Worm (Caenorhabditis elegans) whole organism, L4/young adult: ENCODE measurements around the gene C07A12.2.
A peak's percentile ranks its signal among the peaks of the same experiment; 100 is the strongest.

Source experiments
- W03F9.2 ChIP-seq: fragments of 150-350 bp; optimal IDR thresholded peaks from 2 replicates; lab custom pipeline; 2014; ENCODE audit warnings: missing biosample characterization, missing genetic modification characterization
- dao-5 ChIP-seq: sonication (generic microtip); optimal IDR thresholded peaks from 2 replicates; lab custom pipeline; 2016; ENCODE audit warnings: missing genotype, missing genetic modification characterization, moderate library complexity, missing compliant biosample characterization
- him-1 ChIP-seq: sonication (generic microtip); optimal IDR thresholded peaks from 2 replicates; lab custom pipeline; 2016; ENCODE audit warnings: missing genotype, missing genetic modification reagents, missing genetic modification characterization, missing compliant biosample characterization

The C07A12.2 gene

DNA sequence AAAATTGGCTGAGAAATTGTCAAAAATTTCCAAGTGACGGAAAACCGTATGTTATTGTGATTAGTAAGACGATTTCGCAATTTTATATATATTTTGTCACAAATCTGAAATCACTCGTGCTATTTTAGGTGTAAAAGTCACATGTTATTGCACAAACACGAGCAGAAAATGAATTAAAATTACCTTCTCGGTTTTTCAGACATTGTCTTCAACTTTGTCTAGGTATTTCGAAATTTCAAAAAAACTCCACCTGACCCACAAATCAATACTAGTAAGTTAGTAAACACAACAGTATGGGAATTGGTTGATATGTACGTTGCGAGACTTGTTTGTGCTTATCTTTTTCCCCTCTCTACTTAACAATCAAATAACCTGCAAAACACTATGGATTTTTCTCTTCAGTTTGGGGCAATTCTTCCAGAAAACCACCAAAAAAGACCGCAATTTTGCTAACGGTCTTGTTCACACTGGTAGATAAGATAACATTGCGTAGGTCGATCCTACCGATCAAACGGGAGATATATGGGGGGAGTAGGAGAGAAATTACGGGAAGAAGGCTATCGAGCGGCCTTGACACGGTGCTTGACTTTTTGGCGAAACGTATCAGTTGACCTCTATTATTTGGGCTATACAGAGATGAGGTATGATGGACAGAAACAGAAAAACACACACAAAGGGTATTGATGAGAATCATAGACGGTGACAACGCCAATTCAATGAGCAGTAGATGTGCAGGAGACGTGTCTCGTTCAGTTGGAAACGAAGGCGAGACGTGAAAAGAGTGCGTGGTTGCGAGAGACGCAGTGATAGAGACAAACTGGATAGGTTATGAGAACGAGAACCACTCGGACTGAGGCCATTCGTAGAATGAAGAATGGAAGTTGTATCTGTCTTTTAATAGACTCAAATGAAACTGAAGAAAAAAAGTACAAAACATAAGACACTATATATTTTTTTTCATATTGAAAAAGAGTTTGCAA is 22.5 kb upstream of the C07A12.2 start, which contains the start of gene C07A12.7:
TSS of gene C07A12.7 (minus strand) at position 308 of the 980 bp plus-strand sequence.
- TF ChIP-seq him-1 (tag; lab: Kevin White, UChicago) (no peak), dao-5 (tag; lab: Kevin White, UChicago) (no peak), W03F9.2 (tag; lab: Kevin White, UChicago) (no peak)

DNA sequence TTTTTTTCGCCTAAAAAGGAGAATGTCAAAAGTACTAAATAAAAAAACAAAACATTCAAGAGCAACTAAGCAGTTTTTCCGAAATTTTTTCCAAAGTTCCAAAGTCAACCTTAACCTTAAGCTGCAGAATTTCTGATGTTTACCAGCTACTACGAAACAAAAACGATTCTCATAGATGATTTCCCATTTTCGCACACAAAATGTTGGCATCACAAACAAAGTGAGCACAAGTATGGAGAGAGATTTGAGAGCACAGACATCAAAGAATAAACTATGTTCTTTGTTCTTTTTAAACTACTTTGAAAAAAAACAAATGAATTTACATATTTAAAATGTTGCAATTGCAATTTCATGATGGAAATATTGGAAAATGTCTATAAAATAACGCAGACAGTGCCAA is 21.3 kb upstream of the C07A12.2 start:
- no peak for TF ChIP-seq him-1 (tag; lab: Kevin White, UChicago)
- no peak for TF ChIP-seq dao-5 (tag; lab: Kevin White, UChicago)
- no peak for TF ChIP-seq W03F9.2 (tag; lab: Kevin White, UChicago)

DNA sequence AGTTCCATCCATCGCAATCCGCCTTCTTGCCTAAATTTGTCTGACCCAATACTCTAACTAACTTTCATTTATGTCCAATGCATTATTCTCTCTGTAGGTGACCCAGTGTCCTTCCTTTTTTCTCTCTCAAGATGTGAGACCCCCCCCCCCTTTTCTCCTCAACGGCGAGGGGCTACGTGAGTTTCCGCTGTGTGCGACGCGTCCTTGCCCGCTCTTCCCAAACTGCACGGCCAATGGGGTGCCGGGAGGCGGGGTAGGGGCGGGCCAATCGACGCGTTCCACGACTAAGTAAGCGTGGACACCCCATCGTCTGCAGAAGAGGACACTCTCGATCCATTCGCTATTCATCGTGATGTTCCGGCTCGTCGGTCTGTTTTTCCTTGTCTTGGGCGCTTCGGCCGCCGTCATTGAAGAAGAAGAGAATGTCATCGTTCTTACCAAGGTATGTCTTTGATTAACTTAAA is 20.7 kb upstream of the C07A12.2 start, which contains the start of gene pdi-2:
TSS of gene pdi-2 (plus strand) at position 269 of the 464 bp plus-strand sequence.
- TF ChIP-seq W03F9.2 (tag; lab: Kevin White, UChicago) (no peak), him-1 (tag; lab: Kevin White, UChicago) (peak; percentile 43)

DNA sequence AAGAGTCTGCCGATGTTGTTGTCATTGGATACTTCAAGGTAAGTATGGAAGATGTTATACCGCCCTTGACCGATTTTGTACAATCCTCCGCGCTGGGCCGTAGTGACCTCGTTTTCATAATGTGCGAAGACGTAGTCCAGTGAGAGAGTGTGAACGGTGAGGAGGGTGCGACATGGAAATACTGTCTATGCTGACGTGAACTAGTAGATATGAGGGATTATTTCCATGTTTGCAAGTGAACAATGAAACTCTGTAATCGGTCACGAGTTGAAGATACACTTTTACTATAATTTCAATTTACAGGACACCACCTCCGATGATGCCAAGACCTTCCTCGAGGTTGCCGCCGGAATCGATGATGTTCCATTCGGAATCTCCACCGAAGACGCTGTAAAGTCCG is 19.8 kb upstream of the C07A12.2 start:
- TF ChIP-seq dao-5 (tag; lab: Kevin White, UChicago) (no peak), him-1 (tag; lab: Kevin White, UChicago) (no peak), W03F9.2 (tag; lab: Kevin White, UChicago) (no peak)

DNA sequence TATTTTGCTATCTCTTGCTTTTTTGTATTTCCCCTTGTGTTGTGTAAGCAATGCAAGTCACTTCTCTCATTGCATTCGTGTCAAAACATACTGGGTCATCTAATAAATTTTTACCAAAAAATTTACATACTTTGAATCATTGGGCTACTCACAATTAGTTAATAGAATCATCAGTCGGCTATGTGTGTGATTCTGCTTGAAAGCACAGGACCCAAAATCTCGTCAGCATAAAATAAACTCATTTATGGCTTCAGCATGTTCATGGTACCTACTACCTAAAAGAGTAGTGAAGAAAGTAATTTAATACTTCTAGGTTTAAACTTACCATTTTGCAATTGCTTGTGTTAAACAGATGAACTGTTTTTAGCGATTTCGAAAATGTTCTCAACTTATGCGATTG is 18.2 kb upstream of the C07A12.2 start:
- TF ChIP-seq W03F9.2 (tag; lab: Kevin White, UChicago), result no peak
- no peak for TF ChIP-seq dao-5 (tag; lab: Kevin White, UChicago)
- no peak for TF ChIP-seq him-1 (tag; lab: Kevin White, UChicago)

DNA sequence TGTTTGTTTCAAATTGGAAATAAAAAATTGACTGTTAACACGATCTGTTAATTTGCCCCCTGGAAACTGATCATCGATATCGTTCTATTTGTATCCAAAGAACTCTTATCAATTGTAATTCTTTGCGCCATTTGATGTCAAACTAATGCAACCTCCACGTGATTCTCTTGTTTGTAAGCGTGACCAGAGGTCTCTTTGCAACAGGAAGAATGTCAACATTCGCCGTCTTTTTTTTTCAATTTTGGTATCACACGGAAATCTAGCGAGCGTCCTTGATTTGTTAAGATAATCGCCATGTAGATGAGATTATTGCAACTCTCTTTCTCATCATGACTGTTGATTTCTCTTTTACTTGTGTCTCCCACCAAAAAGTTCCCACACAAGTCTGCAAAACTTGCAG is 15.7 kb upstream of the C07A12.2 start:
- TF ChIP-seq W03F9.2 (tag; lab: Kevin White, UChicago) (peak; percentile 1), him-1 (tag; lab: Kevin White, UChicago) (no peak)

DNA sequence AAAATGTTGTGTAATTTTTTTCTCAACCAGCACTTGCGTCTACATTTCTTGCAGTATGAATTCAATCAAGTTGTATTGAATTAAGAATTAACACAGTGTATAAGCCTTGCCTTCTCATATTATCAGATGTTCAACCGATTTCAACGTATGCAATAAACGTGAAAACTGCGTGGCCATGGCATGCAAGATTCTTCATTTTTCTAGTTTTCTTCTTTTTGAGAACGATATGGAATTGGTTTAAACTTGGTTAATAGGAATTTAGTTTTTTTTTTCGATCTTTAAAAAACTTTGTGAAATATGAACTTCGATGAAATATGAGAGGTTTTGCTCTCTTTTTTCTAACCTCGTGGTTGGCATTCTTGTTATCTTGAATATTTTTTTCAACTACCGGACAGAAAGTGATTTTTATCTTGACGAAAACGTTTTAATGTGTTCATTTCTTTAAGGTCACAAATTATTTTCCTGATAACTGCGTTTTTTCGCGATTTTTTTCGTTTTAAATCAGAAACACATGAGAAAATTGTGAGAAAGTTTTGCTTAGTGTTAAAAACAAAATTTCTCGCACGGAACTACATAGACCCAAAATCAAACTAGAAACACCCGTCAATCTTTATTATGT is 14.1 kb upstream of the C07A12.2 start:
- TF ChIP-seq him-1 (tag; lab: Kevin White, UChicago) (no peak), dao-5 (tag; lab: Kevin White, UChicago) (no peak), W03F9.2 (tag; lab: Kevin White, UChicago) (no peak)

DNA sequence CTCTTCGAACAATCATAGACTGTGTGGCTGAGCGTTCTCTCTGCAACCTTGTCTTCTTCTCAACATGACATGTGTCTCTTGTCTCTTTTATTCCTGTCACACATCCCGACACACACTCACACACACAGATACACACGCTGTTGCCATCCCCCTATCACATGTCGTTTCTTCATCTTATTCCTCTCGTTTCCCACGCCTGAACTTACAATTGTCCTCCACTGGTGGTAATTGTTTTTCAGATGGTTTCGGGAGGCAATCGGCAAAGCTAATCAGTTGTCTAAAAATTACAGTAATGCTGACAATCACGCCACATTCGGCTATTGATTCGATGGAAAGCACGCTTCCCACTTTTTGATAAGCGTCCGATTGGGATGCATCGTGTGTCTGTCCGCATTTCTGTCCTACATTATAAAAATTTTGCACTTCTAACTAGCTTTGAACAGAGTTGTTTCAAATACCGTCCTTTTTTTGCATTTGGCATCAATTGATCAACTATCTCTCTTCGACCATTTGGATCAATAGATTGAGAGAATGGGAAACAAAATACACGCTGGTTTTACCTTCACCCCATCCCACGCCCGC is 12.4 kb upstream of the C07A12.2 start, which contains the start of gene nhr-35:
TSS of gene nhr-35 (plus strand) at position 532 of the 582 bp plus-strand sequence.
- TF ChIP-seq him-1 (tag; lab: Kevin White, UChicago) (no peak), dao-5 (tag; lab: Kevin White, UChicago) (no peak), W03F9.2 (tag; lab: Kevin White, UChicago) (no peak)

DNA sequence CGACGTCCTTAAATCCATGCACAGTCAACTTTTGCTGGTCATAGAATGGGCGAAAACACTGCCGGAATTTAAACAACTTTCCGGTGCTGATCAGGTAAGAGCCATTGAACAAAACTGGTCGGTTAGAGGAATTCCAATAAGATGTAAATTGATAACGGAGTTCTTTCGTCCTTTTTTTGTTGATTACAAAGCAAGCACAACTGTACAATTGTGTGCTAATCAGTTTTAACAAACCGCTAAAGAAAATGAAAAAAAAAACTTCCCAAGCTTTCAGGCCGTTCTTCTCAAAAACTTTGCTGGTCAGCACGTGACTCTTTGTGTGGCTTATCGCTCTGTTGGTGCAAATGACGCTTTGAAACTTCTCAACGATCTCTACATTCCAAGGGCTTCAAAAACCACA is 10.5 kb upstream of the C07A12.2 start:
- TF ChIP-seq him-1 (tag; lab: Kevin White, UChicago), result no peak
- TF ChIP-seq dao-5 (tag; lab: Kevin White, UChicago), result no peak
- TF ChIP-seq W03F9.2 (tag; lab: Kevin White, UChicago), result no peak

DNA sequence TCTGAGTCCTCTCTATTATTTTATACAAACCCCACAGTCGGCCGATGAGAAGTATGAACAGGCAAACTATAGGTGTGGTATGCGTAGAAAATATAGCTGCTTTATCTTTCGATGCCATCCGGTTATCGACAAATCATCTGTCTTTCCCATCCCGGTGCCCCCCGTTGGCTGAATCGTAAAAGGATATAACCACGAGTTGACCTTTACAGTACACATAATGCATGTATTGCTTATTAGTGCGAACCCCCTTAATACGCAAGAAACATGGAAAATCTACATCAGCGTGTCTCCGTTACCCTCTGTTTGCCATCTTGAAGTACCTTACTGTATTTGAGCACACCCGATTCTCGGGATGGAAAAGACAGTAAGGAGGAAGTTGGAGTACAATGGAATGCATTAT is 4.3 kb downstream of the C07A12.2 start:
- TF ChIP-seq him-1 (tag; lab: Kevin White, UChicago), result no peak
- no peak for TF ChIP-seq dao-5 (tag; lab: Kevin White, UChicago)
- TF ChIP-seq W03F9.2 (tag; lab: Kevin White, UChicago), result no peak

DNA sequence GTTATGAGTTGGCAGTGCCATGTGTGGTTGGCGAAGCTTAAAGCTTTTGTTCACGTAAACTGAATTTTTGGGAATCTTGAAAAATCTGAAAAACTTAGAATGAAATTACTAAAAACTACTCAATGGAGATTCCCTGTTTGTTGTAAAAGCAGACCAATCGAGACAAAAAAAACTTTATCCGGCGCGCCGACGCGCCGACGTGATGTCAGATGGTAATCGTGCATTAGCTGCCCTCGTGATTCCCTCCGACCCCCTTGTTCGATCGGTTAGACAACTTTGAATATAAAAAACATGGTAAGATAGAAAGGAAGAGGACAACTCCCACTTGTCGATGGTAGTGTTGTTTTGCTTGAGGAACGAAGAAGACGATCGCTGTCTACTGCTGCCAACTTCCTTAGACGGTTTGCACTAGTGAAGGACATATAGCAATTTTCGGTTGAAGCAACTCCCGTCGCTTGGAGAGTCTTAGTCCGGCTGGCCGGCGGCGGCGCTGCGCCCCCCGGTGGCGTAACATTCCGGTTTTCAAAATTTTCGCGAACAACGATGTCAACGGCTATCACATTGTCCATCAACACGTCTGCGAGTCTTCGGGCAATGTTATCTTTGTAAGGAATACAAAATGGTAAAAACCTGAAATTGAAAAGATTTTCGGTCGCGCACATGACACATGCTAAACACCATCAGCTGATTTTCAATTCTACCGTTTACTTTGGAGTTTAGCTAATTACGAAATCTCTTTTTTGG is 5.4 kb downstream of the C07A12.2 start, which contains the start of gene C07A12.18:
TSS of gene C07A12.18 (minus strand) at position 51 of the 744 bp plus-strand sequence.
- TF ChIP-seq W03F9.2 (tag; lab: Kevin White, UChicago) (no peak), dao-5 (tag; lab: Kevin White, UChicago) (no peak), him-1 (tag; lab: Kevin White, UChicago) (no peak)

DNA sequence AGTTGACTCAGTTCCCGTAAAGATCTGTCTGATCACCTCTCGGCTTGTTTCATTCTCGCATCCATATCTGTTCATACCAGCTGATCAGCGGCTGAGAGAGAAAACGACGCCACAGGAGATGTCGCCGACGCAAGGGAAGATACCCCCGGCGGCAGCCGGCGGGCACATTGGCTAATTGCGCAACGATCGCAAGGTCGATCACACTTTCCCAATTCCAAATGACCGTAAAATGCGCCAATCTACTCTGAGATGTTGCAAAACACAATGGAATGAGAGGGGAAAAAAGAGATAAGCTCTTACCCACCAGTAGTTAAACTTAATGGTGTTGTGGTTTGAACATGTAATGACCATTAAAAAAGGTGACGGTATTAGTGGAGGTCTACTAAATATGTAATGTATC is 6.3 kb downstream of the C07A12.2 start:
- TF ChIP-seq dao-5 (tag; lab: Kevin White, UChicago) (no peak), him-1 (tag; lab: Kevin White, UChicago) (no peak), W03F9.2 (tag; lab: Kevin White, UChicago) (no peak)
